Worm (Caenorhabditis elegans) whole organism, L4 larva: ENCODE measurements around the gene fbxb-55.

Experiments used
- D1046.2 ChIP-seq: fragments of 200-800 bp; sonication (Bioruptor generic); IDR thresholded peaks from 2 replicates; pipeline ENCODE4 v1.3.6; 2022; ENCODE audit warnings: missing genetic modification characterization, missing compliant biosample characterization
- F10B5.3 ChIP-seq: sonication (generic microtip); optimal IDR thresholded peaks from 2 replicates; lab custom pipeline; 2016; ENCODE audit warnings: mild to moderate bottlenecking, missing genetic modification characterization, missing compliant biosample characterization
- F26F4.8 ChIP-seq: fragments of 200-800 bp; sonication (Bioruptor generic); conservative IDR thresholded peaks from 2 replicates; pipeline ENCODE4 v1.3.6; 2022; ENCODE audit warnings: missing genetic modification characterization, missing compliant biosample characterization
- F37D6.2 ChIP-seq: sonication (generic microtip); optimal IDR thresholded peaks from 2 replicates; lab custom pipeline; 2016; ENCODE audit warnings: mild to moderate bottlenecking, missing genetic modification characterization, missing compliant biosample characterization
- F49E8.2 ChIP-seq: sonication (generic microtip); optimal IDR thresholded peaks from 2 replicates; lab custom pipeline; 2016; ENCODE audit warnings: missing compliant biosample characterization, mild to moderate bottlenecking, missing genetic modification characterization, borderline replicate concordance
- Y48G9A.11 ChIP-seq: fragments of 200-800 bp; sonication (Bioruptor generic); IDR thresholded peaks from 2 replicates; pipeline ENCODE4 v1.3.6; 2022; ENCODE audit warnings: missing genetic modification reagents, missing genetic modification characterization, missing compliant biosample characterization
- ZK546.5 ChIP-seq, 2 experiments: sonication (generic microtip); optimal IDR thresholded peaks; 2 replicates each; lab custom pipeline; 2017; ENCODE audit warnings: missing biosample characterization in 2 of 2, missing genetic modification characterization in 2 of 2
- arid-1 ChIP-seq: fragments of 200-800 bp; sonication (Bioruptor generic); conservative IDR thresholded peaks from 2 replicates; pipeline ENCODE4 v1.3.6; 2022; ENCODE audit warnings: missing genetic modification reagents, missing genetic modification characterization, missing compliant biosample characterization
- attf-4 ChIP-seq: sonication (generic microtip); optimal IDR thresholded peaks from 3 replicates; lab custom pipeline; 2017; ENCODE audit warnings: missing biosample characterization, missing genetic modification characterization
- ceh-20 ChIP-seq: fragments of 200-800 bp; sonication (Bioruptor generic); IDR thresholded peaks from 2 replicates; pipeline ENCODE4 v1.3.6; 2022; ENCODE audit warnings: missing genetic modification reagents, missing genetic modification characterization, missing compliant biosample characterization
- ceh-28 ChIP-seq: fragments of 150-350 bp; optimal IDR thresholded peaks from 2 replicates; lab custom pipeline; 2014; ENCODE audit warnings: missing biosample characterization, missing genetic modification reagents, missing genetic modification characterization
- ceh-44 ChIP-seq: fragments of 200-800 bp; sonication (Bioruptor generic); IDR thresholded peaks from 2 replicates; pipeline ENCODE4 v1.3.6; 2022; ENCODE audit warnings: missing genetic modification reagents, missing genetic modification characterization, missing compliant biosample characterization
- ceh-62 ChIP-seq: sonication (generic microtip); optimal IDR thresholded peaks from 2 replicates; lab custom pipeline; 2017; ENCODE audit warnings: missing biosample characterization, missing genetic modification characterization
- ceh-82 ChIP-seq: sonication (generic microtip); optimal IDR thresholded peaks from 2 replicates; lab custom pipeline; 2017; ENCODE audit warnings: missing biosample characterization, missing genetic modification characterization
- ctbp-1 ChIP-seq: fragments of 200-800 bp; sonication (Bioruptor generic); IDR thresholded peaks from 2 replicates; pipeline ENCODE4 v1.3.6; 2022; ENCODE audit warnings: missing genetic modification reagents, missing genetic modification characterization, missing compliant biosample characterization
- daf-12 ChIP-seq: fragments of 150-350 bp; optimal IDR thresholded peaks from 2 replicates; lab custom pipeline; 2014; ENCODE audit warnings: missing biosample characterization, missing genetic modification reagents, missing genetic modification characterization
- daf-16 ChIP-seq, 3 experiments: sonication (generic microtip); optimal IDR thresholded peaks; 2 replicates each; lab custom pipeline; 2016 to 2017; ENCODE audit warnings: missing genetic modification characterization in 3 of 3, missing genetic modification reagents in 3 of 3, mild to moderate bottlenecking in 2 of 3, missing compliant biosample characterization in 2 of 3, missing biosample characterization in 1 of 3, moderate library complexity in 1 of 3
- daf-8 ChIP-seq: fragments of 200-800 bp; sonication (Bioruptor generic); IDR thresholded peaks from 2 replicates; pipeline ENCODE4 v1.3.6; 2022; ENCODE audit warnings: missing genetic modification characterization, missing compliant biosample characterization
- dmd-9 ChIP-seq: fragments of 200-800 bp; sonication (Bioruptor generic); IDR thresholded peaks from 2 replicates; pipeline ENCODE4 v1.3.6; 2022; ENCODE audit warnings: missing genetic modification reagents, missing genetic modification characterization, missing compliant biosample characterization
- duxl-1 ChIP-seq: sonication (generic microtip); optimal IDR thresholded peaks from 2 replicates; lab custom pipeline; 2016; ENCODE audit warnings: mild to moderate bottlenecking, missing genetic modification characterization, moderate library complexity, missing compliant biosample characterization; ENCODE audit not compliant: poor library complexity
- dve-1 ChIP-seq: sonication (generic microtip); optimal IDR thresholded peaks from 2 replicates; lab custom pipeline; 2017; ENCODE audit warnings: antibody characterized with exemption, mild to moderate bottlenecking, missing genetic modification characterization, missing compliant biosample characterization; ENCODE audit not compliant: insufficient read depth
- egl-43 ChIP-seq: fragments of 200-800 bp; sonication (Bioruptor generic); IDR thresholded peaks from 2 replicates; pipeline ENCODE4 v1.3.6; 2022; ENCODE audit warnings: missing genetic modification reagents, missing genetic modification characterization, missing compliant biosample characterization
- fkh-10 ChIP-seq: fragments of 150-350 bp; optimal IDR thresholded peaks from 2 replicates; lab custom pipeline; 2014; ENCODE audit warnings: missing biosample characterization, missing genetic modification reagents, missing genetic modification characterization
- fos-1 ChIP-seq: fragments of 150-350 bp; optimal IDR thresholded peaks from 2 replicates; lab custom pipeline; 2014; ENCODE audit warnings: missing biosample characterization, missing genetic modification characterization
- gei-8 ChIP-seq: fragments of 200-800 bp; sonication (Bioruptor generic); optimal IDR thresholded peaks from 2 replicates; lab custom pipeline; 2018; ENCODE audit warnings: mild to moderate bottlenecking, missing genetic modification characterization, missing compliant biosample characterization
- hlh-30 ChIP-seq: sonication (generic microtip); optimal IDR thresholded peaks from 2 replicates; lab custom pipeline; 2017; ENCODE audit warnings: antibody characterized with exemption, mild to moderate bottlenecking, missing genetic modification characterization, missing compliant biosample characterization; ENCODE audit not compliant: insufficient read depth
- hmg-1.1 ChIP-seq: fragments of 200-800 bp; sonication (Bioruptor generic); IDR thresholded peaks from 2 replicates; pipeline ENCODE4 v1.3.6; 2022; ENCODE audit warnings: missing genetic modification reagents, missing genetic modification characterization, missing compliant biosample characterization
- lim-7 ChIP-seq: fragments of 200-800 bp; sonication (Bioruptor generic); IDR thresholded peaks from 2 replicates; pipeline ENCODE4 v1.3.6; 2022; ENCODE audit warnings: missing genetic modification characterization, missing compliant biosample characterization
- lin-1 ChIP-seq: fragments of 200-800 bp; sonication (Bioruptor generic); IDR thresholded peaks from 2 replicates; pipeline ENCODE4 v1.3.6; 2022; ENCODE audit warnings: missing genetic modification reagents, missing genetic modification characterization, missing compliant biosample characterization
- lin-38 ChIP-seq: fragments of 200-800 bp; sonication (Bioruptor generic); IDR thresholded peaks from 2 replicates; pipeline ENCODE4 v1.3.6; 2022; ENCODE audit warnings: missing genetic modification reagents, missing genetic modification characterization, missing compliant biosample characterization
- lin-39 ChIP-seq: fragments of 150-350 bp; optimal IDR thresholded peaks from 2 replicates; lab custom pipeline; 2014; ENCODE audit warnings: missing biosample characterization, missing genetic modification reagents, missing genetic modification characterization
- madf-9 ChIP-seq: fragments of 200-800 bp; sonication (Bioruptor generic); conservative IDR thresholded peaks from 2 replicates; pipeline ENCODE4 v1.3.6; 2022; ENCODE audit warnings: missing genetic modification reagents, missing genetic modification characterization, missing compliant biosample characterization
- mep-1 ChIP-seq: fragments of 150-350 bp; sonication (generic microtip); optimal IDR thresholded peaks from 3 replicates; lab custom pipeline; 2014; ENCODE audit warnings: missing biosample characterization, missing genetic modification characterization
- mxl-2 ChIP-seq: fragments of 200-800 bp; sonication (Bioruptor generic); conservative IDR thresholded peaks from 2 replicates; pipeline ENCODE4 v1.3.6; 2022; ENCODE audit warnings: missing genetic modification reagents, missing genetic modification characterization, missing compliant biosample characterization
- nhr-10 ChIP-seq: fragments of 150-350 bp; optimal IDR thresholded peaks from 2 replicates; lab custom pipeline; 2014; ENCODE audit warnings: missing biosample characterization, missing genetic modification characterization
- nhr-11 ChIP-seq: fragments of 150-350 bp; optimal IDR thresholded peaks from 2 replicates; lab custom pipeline; 2014; ENCODE audit warnings: missing biosample characterization, missing genetic modification characterization
- nhr-237 ChIP-seq: sonication (generic microtip); optimal IDR thresholded peaks from 2 replicates; lab custom pipeline; 2017; ENCODE audit warnings: missing biosample characterization, missing genetic modification characterization
- nhr-25 ChIP-seq: sonication (generic microtip); optimal IDR thresholded peaks from 2 replicates; lab custom pipeline; 2017; ENCODE audit warnings: missing genetic modification characterization, mild to moderate bottlenecking, missing compliant biosample characterization, antibody characterized with exemption, moderate library complexity, borderline replicate concordance; ENCODE audit not compliant: insufficient read depth
- nhr-28 ChIP-seq: fragments of 150-350 bp; optimal IDR thresholded peaks from 2 replicates; lab custom pipeline; 2014; ENCODE audit warnings: missing biosample characterization, missing genetic modification characterization
- nhr-41 ChIP-seq: fragments of 200-800 bp; sonication (Bioruptor generic); IDR thresholded peaks from 2 replicates; pipeline ENCODE4 v1.3.6; 2022; ENCODE audit warnings: missing genetic modification reagents, missing genetic modification characterization, missing compliant biosample characterization
- nhr-76 ChIP-seq: fragments of 150-350 bp; optimal IDR thresholded peaks from 2 replicates; lab custom pipeline; 2014; ENCODE audit warnings: missing biosample characterization, missing genetic modification characterization
- pha-4 ChIP-seq, 2 experiments: fragments of 150-350 bp in 1 of 2; fragments of 200-800 bp in 1 of 2; sonication (Bioruptor generic) in 1 of 2; IDR thresholded peaks in 1 of 2; optimal IDR thresholded peaks in 1 of 2; 2 replicates each; pipeline versions ENCODE4 v1.3.6 to Lab custom; 2014 to 2022; ENCODE audit warnings: missing genetic modification characterization in 2 of 2, missing genetic modification reagents in 2 of 2, missing biosample characterization in 1 of 2, missing compliant biosample characterization in 1 of 2
- pqm-1 ChIP-seq: sonication (generic microtip); optimal IDR thresholded peaks from 2 replicates; lab custom pipeline; 2017; ENCODE audit warnings: missing biosample characterization, missing genetic modification characterization
- saeg-2 ChIP-seq: fragments of 200-800 bp; sonication (Bioruptor generic); IDR thresholded peaks from 2 replicates; pipeline ENCODE4 v1.3.6; 2022; ENCODE audit warnings: missing genetic modification reagents, missing genetic modification characterization, missing compliant biosample characterization
- sdz-12 ChIP-seq: fragments of 200-800 bp; sonication (Bioruptor generic); optimal IDR thresholded peaks from 2 replicates; lab custom pipeline; 2018; ENCODE audit warnings: mild to moderate bottlenecking, missing genetic modification characterization, missing compliant biosample characterization
- skn-1 ChIP-seq: fragments of 150-350 bp; optimal IDR thresholded peaks from 2 replicates; lab custom pipeline; 2014; ENCODE audit warnings: missing biosample characterization, missing genetic modification characterization
- spr-1 ChIP-seq: sonication (generic microtip); optimal IDR thresholded peaks from 2 replicates; lab custom pipeline; 2016; ENCODE audit warnings: mild to moderate bottlenecking, missing genetic modification characterization, missing compliant biosample characterization
- spr-3 ChIP-seq: fragments of 200-800 bp; sonication (Bioruptor generic); optimal IDR thresholded peaks from 2 replicates; lab custom pipeline; 2018; ENCODE audit warnings: mild to moderate bottlenecking, missing genetic modification characterization, missing compliant biosample characterization
- zip-11 ChIP-seq: fragments of 200-800 bp; sonication (Bioruptor generic); IDR thresholded peaks from 2 replicates; pipeline ENCODE4 v1.3.6; 2022; ENCODE audit warnings: missing genetic modification characterization, missing compliant biosample characterization
- ztf-11 ChIP-seq: fragments of 150-350 bp; optimal IDR thresholded peaks from 2 replicates; lab custom pipeline; 2014; ENCODE audit warnings: missing biosample characterization, missing genetic modification characterization

The fbxb-55 gene

ce11 chrIV:4028177-4028576 lies 40.4 kb upstream of the fbxb-55 start (continued):
- TF ChIP-seq nhr-41 (GFP tag; lab: Robert Waterston, UW) (peak; percentile 98), ztf-11 (no peak), zip-11 (GFP tag; lab: Robert Waterston, UW) (no peak), F26F4.8 (GFP tag; lab: Robert Waterston, UW) (no peak), nhr-25 (tag; lab: Kevin White, UChicago) (peak; percentile 91), nhr-11 (tag; lab: Kevin White, UChicago) (peak; percentile 12), ZK546.5 (tag; optimal IDR thresholded peaks at IDR 0.05; lab: Kevin White, UChicago) (no peak), lin-38 (peak; percentile 59), nhr-28 (tag; lab: Kevin White, UChicago) (peak; percentile 92), D1046.2 (GFP tag; lab: Robert Waterston, UW) (no peak), pha-4 (GFP tag; IDR thresholded peaks at IDR 0.05; lab: Robert Waterston, UW) (peak; percentile 85), pha-4 (tag; optimal IDR thresholded peaks at IDR 0.05; lab: Kevin White, UChicago) (no peak), daf-16 (GFP tag; optimal IDR thresholded peaks at IDR 0.05; lab: Kevin White, UChicago) (no peak), daf-16 (tag; optimal IDR thresholded peaks at IDR 0.05; lab: Kevin White, UChicago) (peak; percentile 60), saeg-2 (0 out of 2 replicates have a peak, but pooled peaks have one; percentile 54), gei-8 (peak; percentile 54), attf-4 (no peak), ceh-62 (tag; lab: Kevin White, UChicago) (no peak), sdz-12 (no peak), ceh-44 (GFP tag; lab: Robert Waterston, UW) (no peak), Y48G9A.11 (GFP tag; lab: Robert Waterston, UW) (no peak), nhr-237 (tag; lab: Kevin White, UChicago) (no peak), nhr-10 (tag; lab: Kevin White, UChicago) (peak; percentile 56), lin-39 (tag; lab: Kevin White, UChicago) (no peak), arid-1 (GFP tag; lab: Robert Waterston, UW) (0 out of 2 replicates have a peak, but pooled peaks have one; percentile 35), mep-1 (peak; percentile 85), fos-1 (tag; lab: Kevin White, UChicago) (no peak), daf-8 (GFP tag; lab: Robert Waterston, UW) (no peak), ceh-82 (tag; lab: Kevin White, UChicago) (no peak), madf-9 (peak; percentile 49; the same call in 1 of the 2 replicates), daf-12 (no peak), ctbp-1 (GFP tag; lab: Robert Waterston, UW) (no peak; the same call in 1 of the 2 replicates), skn-1 (no peak), ceh-28 (peak; percentile 19), egl-43 (peak; percentile 50; the same call in 1 of the 2 replicates), dve-1 (peak; percentile 56), dmd-9 (GFP tag; lab: Robert Waterston, UW) (no peak), lim-7 (GFP tag; lab: Robert Waterston, UW) (0 out of 2 replicates have a peak, but pooled peaks have one; percentile 29), F37D6.2 (tag; lab: Kevin White, UChicago) (no peak), spr-1 (tag; lab: Kevin White, UChicago) (peak; percentile 46), hlh-30 (no peak), F49E8.2 (tag; lab: Kevin White, UChicago) (no peak), F10B5.3 (tag; lab: Kevin White, UChicago) (no peak), nhr-76 (tag; lab: Kevin White, UChicago) (no peak), lin-1 (GFP tag; lab: Robert Waterston, UW) (peak; percentile 64; the same call in 1 of the 2 replicates), spr-3 (GFP tag; lab: Kevin White, UChicago) (no peak), ceh-20 (peak; percentile 47; the same call in 1 of the 2 replicates), fkh-10 (GFP tag; lab: Kevin White, UChicago) (no peak), pqm-1 (tag; lab: Kevin White, UChicago) (peak; percentile 8), duxl-1 (tag; lab: Kevin White, UChicago) (peak; percentile 6), hmg-1.1 (GFP tag; lab: Robert Waterston, UW) (peak; percentile 88), mxl-2 (GFP tag; lab: Robert Waterston, UW) (0 out of 2 replicates have a peak, but pooled peaks have one; percentile 36)
